Fruit fly (Drosophila melanogaster) whole organism, embryonic: ENCODE data around the gene CG43094.

Source experiments
- Adf1 ChIP-seq: fragments of 200-800 bp; sonication (Bioruptor generic); IDR thresholded peaks from 2 replicates; pipeline ENCODE4 v1.3.6; 2022; ENCODE audit warnings: missing biosample characterization, missing genetic modification characterization
- Atf3 ChIP-seq: fragments of 200-800 bp; sonication (Bioruptor generic); optimal IDR thresholded peaks from 3 replicates; lab custom pipeline; 2016; ENCODE audit warnings: missing biosample characterization, missing genetic modification characterization
- Bteb2 ChIP-seq: fragments of 200-800 bp; sonication (Bioruptor generic); optimal IDR thresholded peaks from 2 replicates; lab custom pipeline; 2016; ENCODE audit warnings: missing biosample characterization, missing genetic modification characterization
- CG10147 ChIP-seq: fragments of 200-800 bp; sonication (Bioruptor generic); optimal IDR thresholded peaks from 2 replicates; lab custom pipeline; 2019; ENCODE audit warnings: missing biosample characterization, mild to moderate bottlenecking, missing genetic modification characterization, moderate library complexity
- CG10366 ChIP-seq: fragments of 200-800 bp; sonication (Bioruptor generic); IDR thresholded peaks from 2 replicates; pipeline ENCODE4 v1.3.6; 2022; ENCODE audit warnings: missing biosample characterization, missing genetic modification characterization
- CG10979 ChIP-seq: fragments of 200-800 bp; sonication (Bioruptor generic); optimal IDR thresholded peaks from 2 replicates; lab custom pipeline; 2018; ENCODE audit warnings: missing biosample characterization, mild to moderate bottlenecking, missing genetic modification characterization, moderate library complexity
- CG12071 ChIP-seq: fragments of 200-800 bp; sonication (Bioruptor generic); optimal IDR thresholded peaks from 3 replicates; lab custom pipeline; 2018; ENCODE audit warnings: missing biosample characterization, mild to moderate bottlenecking, missing genetic modification characterization
- CG12104 ChIP-seq: fragments of 200-800 bp; sonication (Bioruptor generic); optimal IDR thresholded peaks from 3 replicates; lab custom pipeline; 2016; ENCODE audit warnings: missing biosample characterization, missing genetic modification characterization
- CG13123 ChIP-seq: fragments of 200-800 bp; sonication (Bioruptor generic); optimal IDR thresholded peaks from 2 replicates; lab custom pipeline; 2016; ENCODE audit warnings: missing biosample characterization, missing genetic modification characterization
- CG14667 ChIP-seq: fragments of 200-800 bp; sonication (Bioruptor generic); IDR thresholded peaks from 2 replicates; pipeline ENCODE4 v1.3.6; 2022; ENCODE audit warnings: missing biosample characterization, missing genetic modification characterization
- CG18619 ChIP-seq: fragments of 200-800 bp; sonication (Bioruptor generic); optimal IDR thresholded peaks from 3 replicates; lab custom pipeline; 2017; ENCODE audit warnings: missing biosample characterization, mild to moderate bottlenecking, missing genetic modification characterization
- CG2678 ChIP-seq: fragments of 200-800 bp; sonication (Bioruptor generic); optimal IDR thresholded peaks from 3 replicates; lab custom pipeline; 2019; ENCODE audit warnings: missing biosample characterization, mild to moderate bottlenecking, missing genetic modification characterization, moderate library complexity
- CG30403 ChIP-seq: fragments of 200-800 bp; sonication (Bioruptor generic); optimal IDR thresholded peaks from 3 replicates; lab custom pipeline; 2016; ENCODE audit warnings: missing biosample characterization, missing genetic modification characterization
- CG30431 ChIP-seq: fragments of 200-800 bp; sonication (Bioruptor generic); optimal IDR thresholded peaks from 2 replicates; lab custom pipeline; 2017; ENCODE audit warnings: missing biosample characterization, missing genetic modification characterization
- CG31388 ChIP-seq: fragments of 200-800 bp; sonication (Bioruptor generic); optimal IDR thresholded peaks from 2 replicates; lab custom pipeline; 2016; ENCODE audit warnings: missing biosample characterization, missing genetic modification characterization
- CG3847 ChIP-seq: fragments of 200-800 bp; sonication (Bioruptor generic); IDR thresholded peaks from 2 replicates; pipeline ENCODE4 v1.3.6; 2022; ENCODE audit warnings: missing biosample characterization, missing genetic modification characterization
- CG4328 ChIP-seq: fragments of 200-800 bp; sonication (Bioruptor generic); optimal IDR thresholded peaks from 3 replicates; lab custom pipeline; 2017; ENCODE audit warnings: missing biosample characterization, missing genetic modification reagents, missing genetic modification characterization
- CG6791 ChIP-seq: fragments of 200-800 bp; sonication (Bioruptor generic); IDR thresholded peaks from 3 replicates; pipeline ENCODE4 v1.3.6; 2022; ENCODE audit warnings: missing biosample characterization, missing genetic modification characterization; ENCODE audit not compliant: partially characterized antibody
- CG7357 ChIP-seq: fragments of 200-800 bp; sonication (Bioruptor generic); IDR thresholded peaks from 3 replicates; pipeline ENCODE4 v1.3.6; 2022; ENCODE audit warnings: missing biosample characterization, missing genetic modification characterization
- CG7987 ChIP-seq: fragments of 200-800 bp; sonication (Bioruptor generic); optimal IDR thresholded peaks from 2 replicates; lab custom pipeline; 2018; ENCODE audit warnings: missing biosample characterization, mild to moderate bottlenecking, missing genetic modification characterization, moderate library complexity
- CG8089 ChIP-seq: fragments of 200-800 bp; sonication (Bioruptor generic); optimal IDR thresholded peaks from 3 replicates; lab custom pipeline; 2016; ENCODE audit warnings: missing biosample characterization, missing genetic modification characterization
- Deaf1 ChIP-seq: fragments of 200-800 bp; optimal IDR thresholded peaks from 3 replicates; lab custom pipeline; 2019; ENCODE audit warnings: missing biosample characterization, mild to moderate bottlenecking, missing genetic modification characterization, moderate library complexity
- Doc3 ChIP-seq: fragments of 200-800 bp; sonication (Bioruptor generic); IDR thresholded peaks from 3 replicates; pipeline ENCODE4 v1.3.6; 2022; ENCODE audit warnings: missing biosample characterization, missing genetic modification characterization; ENCODE audit not compliant: partially characterized antibody
- E2f2 ChIP-seq: fragments of 200-800 bp; sonication (Bioruptor generic); IDR thresholded peaks from 2 replicates; pipeline ENCODE4 v1.3.6; 2022; ENCODE audit warnings: missing biosample characterization, missing genetic modification characterization
- HLH54F ChIP-seq: fragments of 200-800 bp; sonication (Bioruptor generic); optimal IDR thresholded peaks from 3 replicates; lab custom pipeline; 2016; ENCODE audit warnings: missing biosample characterization, missing genetic modification characterization
- Hey ChIP-seq: fragments of 200-800 bp; sonication (Bioruptor generic); optimal IDR thresholded peaks from 3 replicates; lab custom pipeline; 2018; ENCODE audit warnings: missing biosample characterization, mild to moderate bottlenecking, missing genetic modification characterization
- Hmr ChIP-seq: fragments of 200-800 bp; sonication (Bioruptor generic); optimal IDR thresholded peaks from 3 replicates; lab custom pipeline; 2017; ENCODE audit warnings: mild to moderate bottlenecking, missing biosample characterization, missing genetic modification reagents, missing genetic modification characterization
- NC2β ChIP-seq: fragments of 200-800 bp; sonication (Bioruptor generic); optimal IDR thresholded peaks from 2 replicates; lab custom pipeline; 2016; ENCODE audit warnings: missing biosample characterization, missing genetic modification characterization
- Ptx1 ChIP-seq: fragments of 200-800 bp; sonication (Bioruptor generic); IDR thresholded peaks from 2 replicates; pipeline ENCODE4 v1.3.6; 2022; ENCODE audit warnings: missing biosample characterization, missing genetic modification characterization
- Sry-δ ChIP-seq: fragments of 200-800 bp; sonication (Bioruptor generic); optimal IDR thresholded peaks from 2 replicates; lab custom pipeline; 2016; ENCODE audit warnings: missing biosample characterization, missing genetic modification characterization
- Vsx1 ChIP-seq: fragments of 200-800 bp; sonication (Bioruptor generic); optimal IDR thresholded peaks from 2 replicates; lab custom pipeline; 2017; ENCODE audit warnings: missing biosample characterization, mild to moderate bottlenecking, missing genetic modification characterization, missing genetic modification reagents
- ap ChIP-seq: fragments of 200-800 bp; sonication (Bioruptor generic); IDR thresholded peaks from 2 replicates; pipeline ENCODE4 v1.3.6; 2022; ENCODE audit warnings: missing biosample characterization, missing genetic modification characterization
- ci ChIP-seq: fragments of 200-800 bp; sonication (Bioruptor generic); IDR thresholded peaks from 3 replicates; pipeline ENCODE4 v1.3.6; 2022; ENCODE audit warnings: missing biosample characterization, missing genetic modification characterization
- crp ChIP-seq, 2 experiments: fragments of 200-800 bp; sonication (Bioruptor generic); optimal IDR thresholded peaks; 2 replicates in 1 of 2; 3 replicates in 1 of 2; lab custom pipeline; 2017; ENCODE audit warnings: missing biosample characterization in 2 of 2, missing genetic modification characterization in 2 of 2, mild to moderate bottlenecking in 1 of 2, moderate library complexity in 1 of 2
- dmrt99B ChIP-seq: fragments of 200-800 bp; sonication (Bioruptor generic); optimal IDR thresholded peaks from 2 replicates; lab custom pipeline; 2018; ENCODE audit warnings: missing biosample characterization, mild to moderate bottlenecking, missing genetic modification characterization, moderate library complexity
- exex ChIP-seq: fragments of 200-800 bp; sonication (Bioruptor generic); optimal IDR thresholded peaks from 4 replicates; lab custom pipeline; 2018; ENCODE audit warnings: missing biosample characterization, mild to moderate bottlenecking, missing genetic modification characterization, moderate library complexity
- ken ChIP-seq: fragments of 200-800 bp; sonication (Bioruptor generic); IDR thresholded peaks from 3 replicates; pipeline ENCODE4 v1.3.6; 2022; ENCODE audit warnings: missing biosample characterization, missing genetic modification characterization
- lab ChIP-seq: fragments of 200-800 bp; sonication (Bioruptor generic); optimal IDR thresholded peaks from 3 replicates; lab custom pipeline; 2017; ENCODE audit warnings: missing biosample characterization, missing genetic modification characterization, mild to moderate bottlenecking, moderate library complexity, missing genetic modification reagents
- lov ChIP-seq, 2 experiments: fragments of 200-800 bp in 1 of 2; fragments of >200 bp in 1 of 2; sonication (Bioruptor generic) in 1 of 2; IDR thresholded peaks in 1 of 2; optimal IDR thresholded peaks in 1 of 2; 2 replicates in 1 of 2; 3 replicates in 1 of 2; pipeline versions ENCODE4 v1.3.6 to Lab custom; 2017 to 2022; ENCODE audit warnings: missing biosample characterization in 1 of 2, missing genetic modification characterization in 1 of 2
- mld ChIP-seq: fragments of 200-800 bp; sonication (Bioruptor generic); IDR thresholded peaks from 3 replicates; pipeline ENCODE4 v1.3.6; 2022; ENCODE audit warnings: missing biosample characterization, missing genetic modification characterization; ENCODE audit not compliant: partially characterized antibody
- p53 ChIP-seq: fragments of 200-800 bp; sonication (Bioruptor generic); optimal IDR thresholded peaks from 2 replicates; lab custom pipeline; 2016; ENCODE audit warnings: missing biosample characterization, missing genetic modification characterization
- run ChIP-seq: fragments of 200-800 bp; sonication (Bioruptor generic); optimal IDR thresholded peaks from 3 replicates; lab custom pipeline; 2018; ENCODE audit warnings: missing biosample characterization, mild to moderate bottlenecking, missing genetic modification characterization
- salm ChIP-seq: fragments of 200-800 bp; sonication (Bioruptor generic); optimal IDR thresholded peaks from 2 replicates; lab custom pipeline; 2018; ENCODE audit warnings: missing biosample characterization, mild to moderate bottlenecking, missing genetic modification characterization
- sens ChIP-seq: fragments of 200-800 bp; sonication (Bioruptor generic); peaks from one replicate; lab custom pipeline; 2016; ENCODE audit warnings: missing biosample characterization, missing genetic modification characterization
- sqz ChIP-seq: fragments of 200-800 bp; sonication (Bioruptor generic); optimal IDR thresholded peaks from 3 replicates; lab custom pipeline; 2018; ENCODE audit warnings: missing biosample characterization, mild to moderate bottlenecking, missing genetic modification characterization
- tup ChIP-seq: fragments of 200-800 bp; sonication (Bioruptor generic); optimal IDR thresholded peaks from 2 replicates; lab custom pipeline; 2016; ENCODE audit warnings: missing biosample characterization, mild to moderate bottlenecking, missing genetic modification characterization, moderate library complexity
- usp ChIP-seq: fragments of >200 bp; optimal IDR thresholded peaks from 2 replicates; lab custom pipeline; 2017; ENCODE audit warnings: missing biosample characterization, missing genetic modification characterization

The CG43094 gene

dm6 chr3R:22753895-22754774 is 16.7 kb downstream of the CG43094 start (continued):
- TF ChIP-seq mld (GFP tag; lab: Robert Waterston, UW) = no peak
- TF ChIP-seq Bteb2 (GFP tag; lab: Kevin White, UChicago) = no peak
- no peak; the same call in 1 of the 2 replicates for TF ChIP-seq E2f2 (GFP tag; lab: Robert Waterston, UW)
- TF ChIP-seq sens (GFP tag; lab: Kevin White, UChicago) = peak; percentile 92
- TF ChIP-seq CG10366 = peak; percentile 45; the same call in 1 of the 2 replicates
- peak; percentile 6; the same call in 1 of the 2 replicates for TF ChIP-seq ap
- peak; percentile 98 for TF ChIP-seq Adf1 (GFP tag; lab: Robert Waterston, UW)
- peak; percentile 95 for TF ChIP-seq Deaf1 (tag; lab: Kevin White, UChicago)
- peak; percentile 66 for TF ChIP-seq Hmr (GFP tag; lab: Kevin White, UChicago)
- 0 out of 3 replicates have a peak, but pooled peaks have one; percentile 6 for TF ChIP-seq CG7357 (GFP tag; lab: Robert Waterston, UW)
- TF ChIP-seq salm (tag; lab: Kevin White, UChicago) = no peak
- TF ChIP-seq NC2β (GFP tag; lab: Kevin White, UChicago) = no peak
- TF ChIP-seq CG8089 = no peak
- TF ChIP-seq lab (GFP tag; lab: Kevin White, UChicago) = peak; percentile 44
- peak; percentile 62 for TF ChIP-seq sqz (GFP tag; lab: Kevin White, UChicago)
- TF ChIP-seq CG30403 (GFP tag; lab: Kevin White, UChicago) = peak; percentile 84
- no peak; the same call in none of the 2 replicates for TF ChIP-seq CG14667
- 0 out of 3 replicates have a peak, but pooled peaks have one; percentile 14 for TF ChIP-seq CG6791 (GFP tag; lab: Robert Waterston, UW)
- peak; percentile 81 for TF ChIP-seq CG2678 (tag; lab: Kevin White, UChicago)
- TF ChIP-seq CG12071 (GFP tag; lab: Kevin White, UChicago) = peak; percentile 38
- no peak for TF ChIP-seq Sry-δ
- no peak for TF ChIP-seq lov (optimal IDR thresholded peaks at IDR 0.05; lab: Kevin White, UChicago)
- TF ChIP-seq lov (GFP tag; IDR thresholded peaks at IDR 0.05; lab: Robert Waterston, UW) = 0 out of 3 replicates have a peak, but pooled peaks have one; percentile 55
- peak in 1 of 2 experiments; percentile 1 for TF ChIP-seq crp (GFP tag; optimal IDR thresholded peaks at IDR 0.05; lab: Kevin White, UChicago)
- TF ChIP-seq Atf3 = no peak
- peak; percentile 59 for TF ChIP-seq CG12104
- TF ChIP-seq CG10147 (GFP tag; lab: Kevin White, UChicago) = no peak
- TF ChIP-seq CG13123 = peak; percentile 42
- no peak for TF ChIP-seq CG31388 (GFP tag; lab: Kevin White, UChicago)
- no peak for TF ChIP-seq tup
- no peak for TF ChIP-seq CG30431 (GFP tag; lab: Kevin White, UChicago)
- TF ChIP-seq CG10979 (tag; lab: Kevin White, UChicago) = peak; percentile 55
- TF ChIP-seq Doc3 = no peak
- TF ChIP-seq dmrt99B (tag; lab: Kevin White, UChicago) = peak; percentile 72
- peak; percentile 76 for TF ChIP-seq CG18619 (GFP tag; lab: Kevin White, UChicago)
- peak; percentile 70; the same call in 2 of the 3 replicates for TF ChIP-seq ken (GFP tag; lab: Robert Waterston, UW)
- TF ChIP-seq Vsx1 = peak; percentile 51
- TF ChIP-seq CG4328 (GFP tag; lab: Kevin White, UChicago) = peak; percentile 58
- TF ChIP-seq ci (GFP tag; lab: Robert Waterston, UW) = peak; percentile 83
- no peak for TF ChIP-seq p53 (GFP tag; lab: Kevin White, UChicago)
- TF ChIP-seq HLH54F (GFP tag; lab: Kevin White, UChicago) = peak; percentile 8
- TF ChIP-seq CG3847 (GFP tag; lab: Robert Waterston, UW) = peak; percentile 41; the same call in 1 of the 2 replicates
- peak; percentile 15 for TF ChIP-seq run
- peak; percentile 65 for TF ChIP-seq Ptx1 (GFP tag; lab: Robert Waterston, UW)
- no peak for TF ChIP-seq exex (tag; lab: Kevin White, UChicago)
- no peak for TF ChIP-seq usp (GFP tag; lab: Kevin White, UChicago)
- TF ChIP-seq Hey = no peak
- TF ChIP-seq CG7987 (GFP tag; lab: Kevin White, UChicago) = peak; percentile 41
